Worm (Caenorhabditis elegans) whole organism, L4 larva: Measurements from ENCODE around the gene F45F2.11.

Source experiments
- F26F4.8 ChIP-seq: fragments of 200-800 bp; sonication (Bioruptor generic); conservative IDR thresholded peaks from 2 replicates; pipeline ENCODE4 v1.3.6; 2022; ENCODE audit warnings: missing genetic modification characterization, missing compliant biosample characterization
- Y75B8A.6 ChIP-seq: fragments of 200-800 bp; sonication (Bioruptor generic); IDR thresholded peaks from 2 replicates; pipeline ENCODE4 v1.3.6; 2022; ENCODE audit warnings: missing genetic modification reagents, missing genetic modification characterization, missing compliant biosample characterization
- aha-1 ChIP-seq: fragments of 150-350 bp; peaks from one replicate; lab custom pipeline; 2014; ENCODE audit warnings: missing biosample characterization, missing genetic modification characterization
- ceh-20 ChIP-seq: fragments of 200-800 bp; sonication (Bioruptor generic); IDR thresholded peaks from 2 replicates; pipeline ENCODE4 v1.3.6; 2022; ENCODE audit warnings: missing genetic modification reagents, missing genetic modification characterization, missing compliant biosample characterization
- ceh-82 ChIP-seq: sonication (generic microtip); optimal IDR thresholded peaks from 2 replicates; lab custom pipeline; 2017; ENCODE audit warnings: missing biosample characterization, missing genetic modification characterization
- cey-2 ChIP-seq: sonication (generic microtip); optimal IDR thresholded peaks from 3 replicates; lab custom pipeline; 2017; ENCODE audit warnings: missing genetic modification characterization, mild to moderate bottlenecking, missing compliant biosample characterization, antibody characterized with exemption, borderline replicate concordance; ENCODE audit not compliant: insufficient read depth
- duxl-1 ChIP-seq: sonication (generic microtip); optimal IDR thresholded peaks from 2 replicates; lab custom pipeline; 2016; ENCODE audit warnings: mild to moderate bottlenecking, missing genetic modification characterization, moderate library complexity, missing compliant biosample characterization; ENCODE audit not compliant: poor library complexity
- egl-27 ChIP-seq: sonication (generic microtip); optimal IDR thresholded peaks from 3 replicates; lab custom pipeline; 2017; ENCODE audit warnings: missing biosample characterization, missing genetic modification reagents, missing genetic modification characterization
- madf-5 ChIP-seq, 2 experiments: fragments of 200-800 bp; sonication (Bioruptor generic); IDR thresholded peaks; 2 replicates each; pipeline ENCODE4 v1.3.6; 2022; ENCODE audit warnings: missing compliant biosample characterization in 2 of 2, missing genetic modification characterization in 2 of 2
- nhr-111 ChIP-seq: fragments of 200-800 bp; sonication (Bioruptor generic); optimal IDR thresholded peaks from 2 replicates; lab custom pipeline; 2018; ENCODE audit warnings: mild to moderate bottlenecking, missing genetic modification characterization, missing compliant biosample characterization
- nhr-76 ChIP-seq: fragments of 150-350 bp; optimal IDR thresholded peaks from 2 replicates; lab custom pipeline; 2014; ENCODE audit warnings: missing biosample characterization, missing genetic modification characterization
- php-3 ChIP-seq: fragments of 200-800 bp; sonication (Bioruptor generic); IDR thresholded peaks from 2 replicates; pipeline ENCODE4 v1.3.6; 2022; ENCODE audit warnings: missing genetic modification reagents, missing genetic modification characterization, missing compliant biosample characterization
- unc-62 ChIP-seq, 3 experiments: fragments of 150-350 bp in 1 of 3; sonication (generic microtip); optimal IDR thresholded peaks in 2 of 3; peaks in 1 of 3; 1 replicate in 1 of 3; 2 replicates in 2 of 3; lab custom pipeline; 2014 to 2017; ENCODE audit warnings: missing biosample characterization in 3 of 3, missing genetic modification characterization in 3 of 3, missing genetic modification reagents in 3 of 3, missing genotype in 1 of 3
- zfp-2 ChIP-seq: sonication (generic microtip); optimal IDR thresholded peaks from 2 replicates; lab custom pipeline; 2016; ENCODE audit warnings: mild to moderate bottlenecking, missing genetic modification characterization, missing compliant biosample characterization
- zfp-3 ChIP-seq: fragments of 200-800 bp; sonication (Bioruptor generic); conservative IDR thresholded peaks from 2 replicates; pipeline ENCODE4 v1.3.6; 2022; ENCODE audit warnings: missing genetic modification reagents, missing genetic modification characterization, missing compliant biosample characterization
- ztf-7 ChIP-seq: fragments of 150-350 bp; optimal IDR thresholded peaks from 2 replicates; lab custom pipeline; 2014; ENCODE audit warnings: missing biosample characterization, missing genetic modification characterization

Gene F45F2.11

DNA sequence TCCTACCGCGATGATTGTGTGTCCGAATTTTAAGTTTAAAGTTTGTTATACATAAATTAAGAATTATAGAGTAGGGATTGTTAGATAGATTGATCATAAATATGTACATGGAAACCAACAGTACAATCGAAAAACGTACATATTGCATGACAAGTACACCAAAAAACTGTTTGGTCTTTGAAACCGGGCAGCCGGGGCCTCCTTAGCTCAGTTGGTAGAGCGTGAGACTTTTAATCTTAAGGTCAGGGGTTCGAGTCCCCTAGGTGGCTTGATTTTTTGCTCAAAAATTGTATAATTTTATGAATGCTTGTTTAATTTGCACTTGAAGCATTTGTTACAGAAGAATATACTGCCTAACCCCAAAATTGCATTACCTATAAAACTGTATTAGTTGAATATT, 25.6 kb downstream of the F45F2.11 start (continued):
- TF ChIP-seq F26F4.8 (GFP tag; lab: Robert Waterston, UW) = peak; percentile 72; the same call in 1 of the 2 replicates

DNA sequence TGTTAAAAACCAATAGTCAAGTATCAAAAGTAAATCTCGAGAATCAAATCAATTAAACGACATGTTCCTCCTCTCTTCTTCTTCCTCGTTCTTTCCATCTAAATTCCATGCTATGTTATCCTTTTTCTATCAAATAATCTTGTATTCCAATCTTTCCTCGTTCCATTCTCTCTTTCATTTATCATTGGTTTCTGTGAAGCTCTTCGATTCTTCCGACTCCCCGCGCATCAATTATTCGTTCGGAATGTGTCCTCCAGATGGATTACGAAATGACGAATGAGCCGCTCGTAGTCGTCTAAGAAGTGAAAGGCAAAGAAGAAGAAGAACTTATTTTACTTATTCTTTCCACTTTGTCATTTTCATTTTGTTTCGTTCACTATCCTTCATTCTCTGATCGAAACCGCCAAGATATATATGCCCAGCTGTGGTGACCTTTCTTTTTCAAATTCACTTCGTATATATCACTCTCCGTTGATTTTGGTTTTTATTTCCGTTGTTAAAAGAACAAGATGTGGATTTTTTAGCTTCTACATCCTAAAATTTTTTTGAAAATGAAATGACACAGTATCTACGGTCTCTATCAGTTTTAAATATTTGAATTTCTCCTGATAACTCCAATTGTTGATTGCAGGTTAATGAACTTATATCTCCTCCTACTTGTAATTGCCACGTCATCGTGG, 26.3 kb downstream of the F45F2.11 start, which contains the start of gene pxn-1:
Gene pxn-1 (plus strand): TSS at position 630 of the 680 bp plus-strand sequence.
- no peak for TF ChIP-seq ceh-82 (tag; lab: Kevin White, UChicago)
- TF ChIP-seq unc-62 (GFP tag; optimal IDR thresholded peaks at IDR 0.05 in 1 of 2; lab: Kevin White, UChicago) = peak in 1 of 2 experiments; percentile 77
- TF ChIP-seq unc-62 (tag; optimal IDR thresholded peaks at IDR 0.05; lab: Kevin White, UChicago) = no peak
- no peak for TF ChIP-seq nhr-76 (tag; lab: Kevin White, UChicago)
- TF ChIP-seq nhr-111 (GFP tag; lab: Kevin White, UChicago) = no peak
- no peak for TF ChIP-seq ceh-20 (GFP tag; lab: Robert Waterston, UW)
- no peak for TF ChIP-seq duxl-1 (tag; lab: Kevin White, UChicago)

DNA sequence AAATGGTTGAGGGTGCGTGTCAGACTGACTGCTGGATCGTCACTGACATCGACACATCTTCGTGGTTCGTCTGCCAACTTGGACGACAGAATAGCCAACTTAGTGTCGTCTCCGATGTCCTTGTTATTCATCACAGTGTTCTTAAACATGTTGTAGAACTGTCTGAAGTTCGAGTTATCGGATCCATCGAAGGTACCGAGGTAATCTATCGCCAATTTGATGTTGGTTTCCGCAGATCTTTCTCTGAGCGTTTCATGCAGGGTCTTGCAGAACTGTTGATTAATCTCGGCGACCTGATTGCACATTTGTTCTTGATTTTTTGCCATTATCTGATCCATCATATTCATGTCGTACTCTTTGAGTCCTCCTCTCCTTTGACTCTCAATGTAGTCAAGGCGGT, 39.4 kb downstream of the F45F2.11 start:
- peak in 1 of 2 experiments; percentile 92 for TF ChIP-seq unc-62 (GFP tag; optimal IDR thresholded peaks at IDR 0.05 in 1 of 2; lab: Kevin White, UChicago)
- no peak for TF ChIP-seq unc-62 (tag; optimal IDR thresholded peaks at IDR 0.05; lab: Kevin White, UChicago)
- no peak for TF ChIP-seq Y75B8A.6 (GFP tag; lab: Robert Waterston, UW)

- TF ChIP-seq cey-2 (tag; lab: Kevin White, UChicago) (no peak), zfp-2 (tag; lab: Kevin White, UChicago) (no peak), egl-27 (tag; lab: Kevin White, UChicago) (no peak), ztf-7 (no peak), php-3 (GFP tag; lab: Robert Waterston, UW) (no peak), aha-1 (tag; lab: Kevin White, UChicago) (peak; percentile 89), zfp-3 (GFP tag; lab: Robert Waterston, UW) (no peak), madf-5 (GFP tag; IDR thresholded peaks at IDR 0.05; lab: Robert Waterston, UW) (no peak)
Observed at ce11 chrV:8470906-8471305, 49.8 kb downstream of the F45F2.11 start, which contains the start of gene gplb-1. TSS of gene gplb-1 (minus strand) at chrV:8471242.
